Worm (Caenorhabditis elegans) whole organism, L2 larva: ENCODE measurements around the gene toe-2.

Source experiments
- aly-2 ChIP-seq: fragments of 150-350 bp; optimal IDR thresholded peaks from 2 replicates; lab custom pipeline; 2014; ENCODE audit warnings: missing biosample characterization, missing genetic modification characterization
- ceh-82 ChIP-seq: fragments of 150-350 bp; optimal IDR thresholded peaks from 2 replicates; lab custom pipeline; 2014; ENCODE audit warnings: missing biosample characterization, missing genetic modification characterization
- gmeb-1 ChIP-seq: fragments of 150-350 bp; optimal IDR thresholded peaks from 2 replicates; lab custom pipeline; 2014; ENCODE audit warnings: missing biosample characterization, missing genetic modification characterization
- lin-39 ChIP-seq: fragments of 150-350 bp; optimal IDR thresholded peaks from 2 replicates; lab custom pipeline; 2014; ENCODE audit warnings: missing biosample characterization, missing genetic modification reagents, missing genetic modification characterization
- mbf-1 ChIP-seq: sonication (generic microtip); optimal IDR thresholded peaks from 2 replicates; lab custom pipeline; 2017; ENCODE audit warnings: missing biosample characterization, missing genetic modification characterization
- nhr-11 ChIP-seq: fragments of 150-350 bp; optimal IDR thresholded peaks from 2 replicates; lab custom pipeline; 2014; ENCODE audit warnings: missing biosample characterization, missing genetic modification characterization
- skn-1 ChIP-seq: sonication (generic microtip); optimal IDR thresholded peaks from 2 replicates; lab custom pipeline; 2017; ENCODE audit warnings: missing biosample characterization, missing genetic modification characterization
- unc-62 ChIP-seq: fragments of 150-350 bp; optimal IDR thresholded peaks from 2 replicates; lab custom pipeline; 2014; ENCODE audit warnings: missing biosample characterization, missing genetic modification reagents, missing genetic modification characterization
- ztf-11 ChIP-seq: sonication (generic microtip); optimal IDR thresholded peaks from 2 replicates; lab custom pipeline; 2017; ENCODE audit warnings: missing biosample characterization, missing genetic modification characterization

ce11 chrII:6528629-6529028 lies 7.4 kb upstream of the toe-2 start, which contains the start of gene C56E6.4:
- TF ChIP-seq mbf-1: no peak
- no peak for TF ChIP-seq unc-62 (GFP tag; lab: Kevin White, UChicago)
- TF ChIP-seq skn-1 (tag; lab: Kevin White, UChicago): no peak
- TF ChIP-seq ceh-82 (tag; lab: Kevin White, UChicago): no peak
- no peak for TF ChIP-seq aly-2 (tag; lab: Kevin White, UChicago)
- no peak for TF ChIP-seq ztf-11 (tag; lab: Kevin White, UChicago)
- no peak for TF ChIP-seq nhr-11
- TF ChIP-seq gmeb-1: no peak
- no peak for TF ChIP-seq lin-39
